Worm (Caenorhabditis elegans): Measurements from ENCODE around the gene Y43D4A.6.
"Not testable (repeated sequence)": the region's sequence is repeated elsewhere in the genome, so short reads cannot be mapped to it uniquely, and the experiment has no call there.

Gene Y43D4A.6

ce11 chrIV:16787024-16787423, at the start of gene Y43D4A.6:
TSS of gene Y43D4A.6 (plus strand) at chrIV:16787324.
- TF ChIP-seq hmg-11 (tag; optimal IDR thresholded peaks at IDR 0.05), result no peak
- TF ChIP-seq nhr-23 (tag; optimal IDR thresholded peaks at IDR 0.05), result no peak
- TF ChIP-seq nhr-43 (tag; optimal IDR thresholded peaks at IDR 0.05; ENCODE audit: poor library complexity, severe bottlenecking), result no peak
- TF ChIP-seq nhr-12 (tag; optimal IDR thresholded peaks at IDR 0.05), result no peak
- TF ChIP-seq nhr-76 (tag; optimal IDR thresholded peaks at IDR 0.05), result no peak
- no peak for TF ChIP-seq egl-27 (tag; optimal IDR thresholded peaks at IDR 0.05)
- TF ChIP-seq zag-1 (tag; optimal IDR thresholded peaks at IDR 0.05), result no peak
- no peak for TF ChIP-seq daf-12 (tag; optimal IDR thresholded peaks at IDR 0.05)
- no peak for TF ChIP-seq ceh-9 (tag; optimal IDR thresholded peaks at IDR 0.05)
- TF ChIP-seq R02D3.7 (tag; optimal IDR thresholded peaks at IDR 0.05), result no peak
- no peak for TF ChIP-seq elt-2 (tag; optimal IDR thresholded peaks at IDR 0.05)
- TF ChIP-seq mdl-1 (tag; optimal IDR thresholded peaks at IDR 0.05), result no peak
- TF ChIP-seq pha-4 (tag; optimal IDR thresholded peaks at IDR 0.05), result no peak

ce11 chrIV:16740769-16741168, 46.4 kb upstream of the Y43D4A.6 start, which contains the start of gene Y51H4A.24:
TSS of gene Y51H4A.24 (minus strand) at chrIV:16740869.
- no peak for TF ChIP-seq unc-62 (GFP tag; optimal IDR thresholded peaks at IDR 0.05)
- TF ChIP-seq nhr-77 (tag; optimal IDR thresholded peaks at IDR 0.05), result no peak
- no peak for TF ChIP-seq ztf-4 (tag; optimal IDR thresholded peaks at IDR 0.05)
- no peak for TF ChIP-seq nhr-237 (tag; optimal IDR thresholded peaks at IDR 0.05)
- TF ChIP-seq fos-1 (tag; optimal IDR thresholded peaks at IDR 0.05), result no peak
- no peak for TF ChIP-seq pqm-1 (tag; optimal IDR thresholded peaks at IDR 0.05)
- TF ChIP-seq skn-1 (tag; optimal IDR thresholded peaks at IDR 0.05), result no peak
- TF ChIP-seq ztf-11 (tag; optimal IDR thresholded peaks at IDR 0.05), result no peak
- TF ChIP-seq hmg-11 (tag; optimal IDR thresholded peaks at IDR 0.05), result no peak
- no peak for TF ChIP-seq nhr-76 (tag; optimal IDR thresholded peaks at IDR 0.05)
- TF ChIP-seq lin-39 (tag; optimal IDR thresholded peaks at IDR 0.05), result no peak
- TF ChIP-seq egl-27 (tag; optimal IDR thresholded peaks at IDR 0.05), result no peak
- TF ChIP-seq fkh-10 (GFP tag; optimal IDR thresholded peaks at IDR 0.05), result no peak
- TF ChIP-seq nhr-67 (tag; optimal IDR thresholded peaks at IDR 0.05), result no peak
- TF ChIP-seq nfya-1 (tag; optimal IDR thresholded peaks at IDR 0.05; ENCODE audit: insufficient read depth), result no peak
- TF ChIP-seq nhr-23 (tag; optimal IDR thresholded peaks at IDR 0.05), result no peak
- TF ChIP-seq ama-1 (optimal IDR thresholded peaks at IDR 0.05), result no peak
- no peak for TF ChIP-seq jun-1 (tag; optimal IDR thresholded peaks at IDR 0.05)
- no peak for TF ChIP-seq eor-1 (tag; optimal IDR thresholded peaks at IDR 0.05)
- TF ChIP-seq nhr-43 (tag; optimal IDR thresholded peaks at IDR 0.05; ENCODE audit: poor library complexity, severe bottlenecking), result no peak

- no peak for TF ChIP-seq nhr-76 (tag; optimal IDR thresholded peaks at IDR 0.05)
- no peak for TF ChIP-seq skn-1 (tag; optimal IDR thresholded peaks at IDR 0.05)
- TF ChIP-seq sea-2 (GFP tag; optimal IDR thresholded peaks at IDR 0.05), result no peak
- TF ChIP-seq nhr-23 (tag; optimal IDR thresholded peaks at IDR 0.05), result no peak
- TF ChIP-seq daf-12 (tag; optimal IDR thresholded peaks at IDR 0.05), result no peak
- no peak for TF ChIP-seq elt-1 (tag; optimal IDR thresholded peaks at IDR 0.05)
These were observed 43.6 kb upstream of the Y43D4A.6 start, which contains the start of gene Y43D4A.1 for ce11 chrIV:16743530-16743929. TSS of gene Y43D4A.1 (plus strand) at chrIV:16743830.

ce11 chrIV:16751087-16751486, 36.0 kb upstream of the Y43D4A.6 start:
- TF ChIP-seq hmg-11 (tag; optimal IDR thresholded peaks at IDR 0.05), result no peak
- TF ChIP-seq mdl-1 (tag; optimal IDR thresholded peaks at IDR 0.05), result no peak
- TF ChIP-seq R02D3.7 (tag; optimal IDR thresholded peaks at IDR 0.05), result no peak
- TF ChIP-seq nhr-12 (tag; optimal IDR thresholded peaks at IDR 0.05), result no peak
- no peak for TF ChIP-seq unc-62 (GFP tag; optimal IDR thresholded peaks at IDR 0.05)
- no peak for TF ChIP-seq nhr-76 (tag; optimal IDR thresholded peaks at IDR 0.05)
- TF ChIP-seq ztf-11 (tag; optimal IDR thresholded peaks at IDR 0.05), result no peak
- no peak for TF ChIP-seq ZK546.5 (tag; optimal IDR thresholded peaks at IDR 0.05)
- no peak for TF ChIP-seq daf-12 (tag; optimal IDR thresholded peaks at IDR 0.05)
- TF ChIP-seq ztf-4 (tag; optimal IDR thresholded peaks at IDR 0.05), result no peak
- no peak for TF ChIP-seq aly-2 (tag; optimal IDR thresholded peaks at IDR 0.05)
- no peak for TF ChIP-seq elt-3 (tag; optimal IDR thresholded peaks at IDR 0.05)

ce11 chrIV:16755771-16756170, 31.4 kb upstream of the Y43D4A.6 start, which contains the start of gene Y43D4A.2:
TSS of gene Y43D4A.2 (minus strand) at chrIV:16755871.
- TF ChIP-seq eor-1, lin-15B, nhr-77 (tag; optimal IDR thresholded peaks at IDR 0.05): not testable (repeated sequence)
